Fruit fly (Drosophila melanogaster) Kc167 (cell line): ENCODE results near the gene CG42758.

Experiments used
- Myc ChIP-seq: fragments of >200 bp; optimal IDR thresholded peaks from 2 replicates; lab custom pipeline; 2017; ENCODE audit warnings: missing external identifiers
- Sin3A ChIP-seq: fragments of >200 bp; optimal IDR thresholded peaks from 2 replicates; lab custom pipeline; 2018; ENCODE audit warnings: missing external identifiers
- h ChIP-seq: fragments of >200 bp; optimal IDR thresholded peaks from 3 replicates; lab custom pipeline; 2018; ENCODE audit warnings: missing external identifiers
- insv ChIP-seq: fragments of >200 bp; optimal IDR thresholded peaks from 3 replicates; lab custom pipeline; 2018; ENCODE audit warnings: missing external identifiers
- psq ChIP-seq: fragments of >200 bp; optimal IDR thresholded peaks from 2 replicates; lab custom pipeline; 2017; ENCODE audit warnings: missing external identifiers
- ttk ChIP-seq: sonication (Bioruptor generic); optimal IDR thresholded peaks from 2 replicates; lab custom pipeline; 2017; ENCODE audit warnings: missing external identifiers

CG42758 gene

DNA sequence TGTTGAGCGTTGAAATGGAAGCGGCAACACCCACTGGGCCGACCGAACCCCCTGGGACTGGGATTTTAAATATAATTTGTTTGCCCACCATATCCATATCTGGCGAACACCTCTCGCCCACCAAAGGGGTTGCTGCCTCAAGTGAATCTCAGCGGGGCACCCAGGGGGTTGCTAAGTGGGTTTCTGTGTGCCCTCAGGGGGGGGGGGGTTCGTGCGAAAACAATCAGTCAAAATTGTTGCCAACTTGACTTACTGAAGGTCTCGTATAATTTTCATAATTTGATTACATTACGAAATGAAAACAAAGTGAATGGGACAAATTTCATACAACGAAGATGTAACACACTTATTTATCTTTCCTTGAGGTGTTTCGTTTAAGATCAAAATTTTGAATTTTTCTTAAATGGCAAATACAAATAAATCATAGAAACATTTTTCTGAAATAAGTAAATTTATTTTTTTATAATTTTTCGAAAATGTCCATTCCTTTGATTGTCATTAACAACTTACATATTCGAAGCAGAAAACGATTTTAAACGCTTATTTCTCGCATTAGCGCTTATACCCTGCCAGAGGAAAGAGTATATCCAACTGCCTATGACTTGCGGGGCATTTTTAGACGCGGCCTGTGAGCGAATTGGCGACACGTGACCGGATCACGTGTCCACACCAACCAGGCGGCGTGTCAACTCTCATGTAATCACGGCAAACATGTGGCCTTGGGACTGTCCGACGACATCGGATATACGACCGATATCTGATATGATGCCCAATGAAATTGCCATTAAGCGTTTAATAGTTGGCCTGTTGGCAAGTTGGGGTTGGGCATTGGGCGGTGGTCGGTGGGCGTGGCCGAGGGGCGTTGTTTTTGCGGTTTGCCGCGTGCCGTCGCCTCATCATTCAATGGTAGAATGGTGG lies 2.6 kb downstream of the CG42758 start:
- TF ChIP-seq insv (lab: Kevin White, UChicago), result no peak
- TF ChIP-seq Myc (lab: Kevin White, UChicago), result no peak
- no peak for TF ChIP-seq ttk (lab: Kevin White, UChicago)

DNA sequence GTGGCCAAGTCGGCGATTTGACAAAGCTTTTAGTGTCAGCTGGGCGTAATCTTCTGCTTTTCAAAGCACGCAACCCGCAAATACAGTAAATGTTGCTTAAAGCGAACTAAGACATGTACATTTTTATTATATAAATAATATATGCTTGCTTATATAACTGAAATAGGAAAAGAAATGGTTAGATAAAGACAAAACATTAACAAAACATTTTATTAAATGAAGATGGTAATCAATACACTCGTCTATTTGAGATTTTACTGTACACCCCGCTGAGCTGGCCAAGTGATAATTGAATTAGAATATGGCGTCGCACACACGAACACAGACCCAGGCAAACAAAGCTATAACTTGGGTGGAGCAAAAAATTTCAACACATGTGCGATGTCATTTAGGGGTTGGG lies 7.4 kb downstream of the CG42758 start:
- TF ChIP-seq insv (lab: Kevin White, UChicago), result no peak
- no peak for TF ChIP-seq ttk (lab: Kevin White, UChicago)
- no peak for TF ChIP-seq Myc (lab: Kevin White, UChicago)
- TF ChIP-seq Sin3A (lab: Kevin White, UChicago), result no peak
- TF ChIP-seq h (lab: Kevin White, UChicago), result no peak
- no peak for TF ChIP-seq psq (lab: Kevin White, UChicago)

DNA sequence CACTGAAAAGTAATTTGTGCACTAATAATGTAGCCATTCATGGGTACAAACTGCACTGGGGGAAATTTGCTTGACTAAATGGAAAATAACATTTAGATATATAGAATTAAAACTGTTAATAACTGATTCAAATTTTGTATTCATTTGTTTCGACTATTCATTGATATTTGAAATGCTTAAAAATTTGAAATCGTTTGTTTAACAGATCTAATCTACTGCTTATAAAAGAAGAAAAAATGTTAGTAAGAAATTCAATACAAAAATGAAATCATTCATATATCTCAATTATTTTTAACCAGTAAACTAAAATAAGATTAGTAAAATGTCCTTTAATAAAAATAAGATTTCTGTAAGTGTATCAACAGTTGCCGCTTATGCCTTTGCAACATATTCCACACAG lies 8.7 kb downstream of the CG42758 start:
- no peak for TF ChIP-seq psq (lab: Kevin White, UChicago)

DNA sequence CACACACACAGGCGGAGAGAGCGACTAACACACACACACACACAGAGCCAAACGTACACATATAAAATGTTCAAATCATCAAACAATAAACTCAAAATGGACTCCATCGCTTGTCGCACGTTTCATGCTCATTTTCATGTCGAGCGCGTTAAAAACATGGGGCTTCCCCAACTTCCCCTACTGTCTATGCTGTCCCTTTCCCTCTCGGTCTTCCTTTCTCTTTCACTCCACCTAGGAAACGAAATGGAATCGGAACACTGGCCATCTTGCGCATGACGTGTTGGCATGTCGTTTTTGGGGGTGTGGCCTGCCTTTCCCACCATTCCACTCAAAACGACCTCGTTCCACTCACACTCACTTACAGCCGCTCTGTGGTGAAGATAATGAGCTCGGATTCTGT lies 11.7 kb downstream of the CG42758 start:
- TF ChIP-seq insv (lab: Kevin White, UChicago) (no peak), psq (lab: Kevin White, UChicago) (no peak), Sin3A (lab: Kevin White, UChicago) (no peak), Myc (lab: Kevin White, UChicago) (no peak), h (lab: Kevin White, UChicago) (no peak), ttk (lab: Kevin White, UChicago) (no peak)

DNA sequence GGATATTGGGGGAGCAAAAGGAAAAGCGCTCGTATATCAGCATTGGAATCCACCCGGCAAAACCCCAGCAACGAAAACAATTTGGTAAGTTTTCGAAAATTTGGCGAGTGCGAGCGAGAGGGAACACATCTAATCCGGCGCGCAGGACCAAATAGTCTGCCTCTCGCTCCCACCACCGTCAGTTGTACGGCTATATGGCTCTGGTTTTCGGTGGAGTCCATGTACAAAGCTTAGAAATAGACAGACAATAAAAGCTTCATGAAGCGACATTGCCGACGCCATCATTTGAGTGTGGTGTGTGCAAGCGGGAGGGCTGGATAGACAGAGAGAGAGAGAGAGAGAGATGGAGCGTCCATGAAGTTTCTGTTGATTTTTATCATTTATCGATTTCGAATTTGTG lies 13.1 kb downstream of the CG42758 start:
- TF ChIP-seq insv (lab: Kevin White, UChicago), result no peak
- no peak for TF ChIP-seq psq (lab: Kevin White, UChicago)

DNA sequence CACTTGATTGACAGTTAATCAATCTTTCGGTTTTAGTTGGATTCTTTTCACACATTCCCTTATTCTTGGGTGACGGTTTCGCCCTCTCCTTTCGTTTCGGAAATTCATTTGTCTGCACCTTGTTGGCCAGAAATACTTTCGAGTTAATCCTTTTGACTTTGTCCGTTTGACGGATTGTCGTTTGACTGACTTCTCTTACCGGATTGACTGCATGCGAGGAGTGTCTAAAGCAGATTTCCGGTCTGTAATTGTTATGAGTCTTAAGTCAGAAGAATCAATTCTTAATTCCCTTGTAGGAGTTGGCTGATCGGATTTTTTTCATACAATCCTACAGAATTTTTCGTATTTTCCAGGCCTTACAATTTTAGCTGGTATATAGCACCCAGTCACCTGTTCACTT lies 15.5 kb downstream of the CG42758 start:
- TF ChIP-seq insv (lab: Kevin White, UChicago) (no peak), h (lab: Kevin White, UChicago) (no peak), Sin3A (lab: Kevin White, UChicago) (no peak), ttk (lab: Kevin White, UChicago) (no peak), Myc (lab: Kevin White, UChicago) (no peak), psq (lab: Kevin White, UChicago) (no peak)

DNA sequence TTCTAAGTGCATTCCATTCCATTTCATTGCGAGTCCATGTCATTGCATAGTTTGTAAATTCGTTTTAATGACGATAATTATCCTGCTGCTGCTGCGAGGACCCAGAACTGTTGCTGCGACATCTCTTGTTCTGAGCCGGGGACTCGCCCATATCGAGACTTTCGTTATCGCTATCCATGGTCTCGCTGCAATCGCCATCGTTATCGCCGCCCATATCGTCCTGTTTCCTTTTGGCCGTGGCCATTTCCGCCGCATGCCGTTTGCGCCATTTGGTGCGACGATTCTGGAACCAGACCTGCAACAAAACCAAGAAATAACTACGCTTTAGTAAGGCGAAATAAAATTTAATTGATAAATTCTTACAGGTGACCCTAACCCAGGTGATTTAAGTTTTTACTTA lies 16.6 kb downstream of the CG42758 start:
- TF ChIP-seq psq (lab: Kevin White, UChicago) (no peak), ttk (lab: Kevin White, UChicago) (no peak), Sin3A (lab: Kevin White, UChicago) (no peak), Myc (lab: Kevin White, UChicago) (no peak), h (lab: Kevin White, UChicago) (no peak), insv (lab: Kevin White, UChicago) (no peak)

DNA sequence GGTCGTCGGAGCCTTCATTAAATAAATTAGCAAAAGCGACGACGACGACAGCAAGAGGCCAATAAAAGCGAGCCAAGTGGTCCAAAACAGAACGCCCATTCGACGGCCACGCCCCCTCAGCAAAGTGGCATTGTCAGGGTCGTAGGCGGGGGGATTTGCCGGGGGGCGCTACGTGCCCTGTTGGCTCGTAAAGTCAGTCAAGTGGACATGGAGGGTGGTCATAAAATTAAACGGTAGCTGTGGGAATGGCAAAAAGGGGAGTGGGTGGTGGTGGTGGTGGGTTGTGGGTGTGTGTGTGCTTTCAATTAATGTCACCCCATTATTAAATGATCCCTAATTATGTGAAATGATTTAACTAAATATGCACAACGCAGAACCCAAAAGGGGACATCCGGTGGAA lies 23.7 kb downstream of the CG42758 start:
- TF ChIP-seq Sin3A (lab: Kevin White, UChicago) (no peak), ttk (lab: Kevin White, UChicago) (no peak), h (lab: Kevin White, UChicago) (no peak), insv (lab: Kevin White, UChicago) (no peak), Myc (lab: Kevin White, UChicago) (no peak), psq (lab: Kevin White, UChicago) (no peak)

DNA sequence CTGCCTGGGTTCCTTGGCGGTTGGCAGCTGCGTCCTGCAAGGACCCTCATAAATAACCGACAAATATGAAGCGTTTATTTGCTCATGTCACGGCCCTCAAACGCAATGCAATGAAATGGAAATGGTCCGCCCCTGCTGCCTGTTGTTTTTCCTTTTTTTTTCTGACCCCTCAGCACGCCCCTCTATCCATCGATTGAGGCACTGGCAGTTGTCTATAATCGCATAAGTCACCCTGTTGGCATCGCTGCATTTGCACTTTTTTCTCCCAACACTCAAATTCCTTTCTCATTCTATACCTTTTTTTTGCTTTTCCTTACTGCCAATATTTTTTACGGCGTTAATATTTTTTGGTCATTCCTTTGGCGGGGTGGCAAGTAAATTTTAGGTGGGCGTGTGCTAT lies 24.9 kb downstream of the CG42758 start:
- no peak for TF ChIP-seq psq (lab: Kevin White, UChicago)
- TF ChIP-seq Myc (lab: Kevin White, UChicago), result no peak
- no peak for TF ChIP-seq Sin3A (lab: Kevin White, UChicago)
- TF ChIP-seq h (lab: Kevin White, UChicago), result no peak
- no peak for TF ChIP-seq insv (lab: Kevin White, UChicago)
- no peak for TF ChIP-seq ttk (lab: Kevin White, UChicago)

DNA sequence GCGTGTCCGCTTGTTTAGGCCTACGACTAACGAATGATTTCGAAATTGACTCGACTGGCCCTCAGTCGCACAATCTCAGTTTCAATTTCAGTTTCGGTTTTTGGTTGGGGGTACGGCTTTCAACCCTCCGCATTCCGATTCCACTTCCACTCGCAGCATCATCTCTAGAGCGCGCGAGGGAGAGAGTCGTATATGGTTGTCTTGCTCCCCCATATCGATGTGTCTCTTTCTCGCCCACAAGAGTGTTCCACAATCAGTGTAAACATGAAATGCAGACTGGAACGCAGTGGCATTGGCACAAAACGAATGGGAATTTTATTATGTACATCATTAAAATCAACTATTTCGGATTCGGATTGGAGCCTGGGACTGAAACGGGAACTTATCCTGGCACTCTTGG lies 32.3 kb downstream of the CG42758 start, which contains the start of gene HGTX:
TSS of gene HGTX (minus strand) at position 38 of the 400 bp plus-strand sequence.
- no peak for TF ChIP-seq insv (lab: Kevin White, UChicago)
- no peak for TF ChIP-seq ttk (lab: Kevin White, UChicago)
- TF ChIP-seq psq (lab: Kevin White, UChicago), result no peak
- no peak for TF ChIP-seq h (lab: Kevin White, UChicago)
- TF ChIP-seq Sin3A (lab: Kevin White, UChicago), result no peak
- no peak for TF ChIP-seq Myc (lab: Kevin White, UChicago)

DNA sequence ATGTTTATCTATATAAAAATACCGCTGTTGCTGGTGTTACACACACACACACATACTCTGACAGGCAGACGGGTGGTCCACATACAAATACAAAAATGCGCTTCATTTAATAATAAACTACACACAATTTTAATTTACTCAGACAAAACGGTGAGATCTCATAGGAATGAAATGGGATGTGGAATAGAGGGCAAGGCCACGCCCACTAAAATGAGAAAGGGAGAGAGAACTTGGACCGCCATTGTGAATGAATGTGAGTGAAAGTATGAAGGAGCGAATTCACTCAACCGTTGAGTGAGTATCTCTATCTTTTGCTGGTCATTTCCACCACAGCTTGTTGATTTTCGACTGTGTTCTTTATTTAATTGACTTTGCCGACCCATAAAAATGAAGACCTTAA lies 33.3 kb downstream of the CG42758 start:
- TF ChIP-seq Myc (lab: Kevin White, UChicago), result no peak
- no peak for TF ChIP-seq ttk (lab: Kevin White, UChicago)
- TF ChIP-seq h (lab: Kevin White, UChicago), result no peak

DNA sequence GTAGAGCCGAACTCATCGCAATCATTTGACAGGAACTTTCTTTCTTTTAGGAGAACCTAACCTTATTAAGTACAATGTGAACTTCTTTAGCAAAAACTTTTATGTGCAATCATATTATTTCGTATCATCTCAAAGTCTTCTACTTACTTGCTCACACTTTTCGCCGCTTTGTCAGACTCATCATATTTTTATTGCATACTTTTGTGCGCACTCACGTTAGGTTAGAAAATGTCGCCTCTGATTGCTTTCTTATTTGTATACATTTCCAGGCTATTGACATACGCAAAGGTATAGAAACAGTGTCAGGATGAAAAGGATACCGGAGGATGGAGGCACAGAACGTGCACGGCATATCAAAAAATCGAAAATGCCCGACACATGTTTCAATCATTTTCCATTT lies 35.9 kb downstream of the CG42758 start:
- TF ChIP-seq insv (lab: Kevin White, UChicago) (no peak), Sin3A (lab: Kevin White, UChicago) (no peak), psq (lab: Kevin White, UChicago) (no peak), ttk (lab: Kevin White, UChicago) (no peak), Myc (lab: Kevin White, UChicago) (no peak), h (lab: Kevin White, UChicago) (no peak)
